Fruit fly (Drosophila melanogaster) whole organism, embryonic: ENCODE results near the gene kud.

Experiments
- CG10366 ChIP-seq: fragments of 200-800 bp; sonication (Bioruptor generic); IDR thresholded peaks from 2 replicates; pipeline ENCODE4 v1.3.6; 2022; ENCODE audit warnings: missing biosample characterization, missing genetic modification characterization
- CG10979 ChIP-seq: fragments of 200-800 bp; sonication (Bioruptor generic); optimal IDR thresholded peaks from 2 replicates; lab custom pipeline; 2018; ENCODE audit warnings: missing biosample characterization, mild to moderate bottlenecking, missing genetic modification characterization, moderate library complexity
- CG11504 ChIP-seq: fragments of 200-800 bp; sonication (Bioruptor generic); optimal IDR thresholded peaks from 3 replicates; lab custom pipeline; 2019; ENCODE audit warnings: missing biosample characterization, mild to moderate bottlenecking, missing genetic modification characterization, moderate library complexity
- CG12769 ChIP-seq: fragments of 200-800 bp; sonication (Bioruptor generic); optimal IDR thresholded peaks from 2 replicates; lab custom pipeline; 2019; ENCODE audit warnings: missing biosample characterization, mild to moderate bottlenecking, missing genetic modification characterization, moderate library complexity
- CG14667 ChIP-seq: fragments of 200-800 bp; sonication (Bioruptor generic); IDR thresholded peaks from 2 replicates; pipeline ENCODE4 v1.3.6; 2022; ENCODE audit warnings: missing biosample characterization, missing genetic modification characterization
- CG15011 ChIP-seq: fragments of 200-800 bp; sonication (Bioruptor generic); optimal IDR thresholded peaks from 3 replicates; lab custom pipeline; 2018; ENCODE audit warnings: missing biosample characterization, mild to moderate bottlenecking, missing genetic modification characterization
- CG17568 ChIP-seq: fragments of 200-800 bp; sonication (Bioruptor generic); optimal IDR thresholded peaks from 2 replicates; lab custom pipeline; 2018; ENCODE audit warnings: missing biosample characterization, mild to moderate bottlenecking, missing genetic modification characterization, moderate library complexity
- CG2120 ChIP-seq: fragments of 200-800 bp; sonication (Bioruptor generic); optimal IDR thresholded peaks from 3 replicates; lab custom pipeline; 2016; ENCODE audit warnings: missing biosample characterization, missing genetic modification characterization
- CG2678 ChIP-seq: fragments of 200-800 bp; sonication (Bioruptor generic); optimal IDR thresholded peaks from 3 replicates; lab custom pipeline; 2019; ENCODE audit warnings: missing biosample characterization, mild to moderate bottlenecking, missing genetic modification characterization, moderate library complexity
- CG2889 ChIP-seq: fragments of 200-800 bp; sonication (Bioruptor generic); IDR thresholded peaks from 3 replicates; pipeline ENCODE4 v1.3.6; 2022; ENCODE audit warnings: missing biosample characterization, missing genetic modification characterization
- CG32532 ChIP-seq: fragments of 200-800 bp; sonication (Bioruptor generic); IDR thresholded peaks from 2 replicates; pipeline ENCODE4 v1.3.6; 2022; ENCODE audit warnings: missing biosample characterization, missing genetic modification characterization
- CG32767 ChIP-seq: fragments of 200-800 bp; sonication (Bioruptor generic); IDR thresholded peaks from 2 replicates; pipeline ENCODE4 v1.3.6; 2022; ENCODE audit warnings: missing biosample characterization, missing genetic modification characterization
- CG4328 ChIP-seq: fragments of 200-800 bp; sonication (Bioruptor generic); optimal IDR thresholded peaks from 3 replicates; lab custom pipeline; 2017; ENCODE audit warnings: missing biosample characterization, missing genetic modification reagents, missing genetic modification characterization
- CG7963 ChIP-seq: fragments of 200-800 bp; sonication (Bioruptor generic); IDR thresholded peaks from 3 replicates; pipeline ENCODE4 v1.3.6; 2022; ENCODE audit warnings: missing biosample characterization, missing genetic modification characterization; ENCODE audit not compliant: partially characterized antibody
- CG7987 ChIP-seq: fragments of 200-800 bp; sonication (Bioruptor generic); optimal IDR thresholded peaks from 2 replicates; lab custom pipeline; 2018; ENCODE audit warnings: missing biosample characterization, mild to moderate bottlenecking, missing genetic modification characterization, moderate library complexity
- CG8290 ChIP-seq, 3 experiments: fragments of 200-800 bp; sonication (Bioruptor generic); optimal IDR thresholded peaks; 2 replicates each; lab custom pipeline; 2016 to 2019; ENCODE audit warnings: missing biosample characterization in 3 of 3, missing genetic modification characterization in 3 of 3, mild to moderate bottlenecking in 2 of 3, moderate library complexity in 1 of 3
- CG8359 ChIP-seq: fragments of 200-800 bp; sonication (Bioruptor generic); optimal IDR thresholded peaks from 2 replicates; lab custom pipeline; 2017; ENCODE audit warnings: missing biosample characterization, mild to moderate bottlenecking, missing genetic modification characterization, borderline replicate concordance
- CG8388 ChIP-seq: fragments of 200-800 bp; sonication (Bioruptor generic); optimal IDR thresholded peaks from 2 replicates; lab custom pipeline; 2019; ENCODE audit warnings: missing biosample characterization, mild to moderate bottlenecking, missing genetic modification characterization, moderate library complexity
- CG9932 ChIP-seq: fragments of 200-800 bp; sonication (Bioruptor generic); IDR thresholded peaks from 2 replicates; pipeline ENCODE4 v1.3.6; 2022; ENCODE audit warnings: missing biosample characterization, missing genetic modification characterization
- D19B ChIP-seq: fragments of 200-800 bp; sonication (Bioruptor generic); optimal IDR thresholded peaks from 2 replicates; lab custom pipeline; 2017; ENCODE audit warnings: missing biosample characterization, mild to moderate bottlenecking, missing genetic modification characterization
- Gsc ChIP-seq: fragments of 200-800 bp; sonication (Bioruptor generic); IDR thresholded peaks from 2 replicates; pipeline ENCODE4 v1.3.6; 2022; ENCODE audit warnings: missing biosample characterization, missing genetic modification characterization
- HLHmδ ChIP-seq: fragments of 200-800 bp; sonication (Bioruptor generic); optimal IDR thresholded peaks from 2 replicates; lab custom pipeline; 2018; ENCODE audit warnings: missing biosample characterization, mild to moderate bottlenecking, missing genetic modification characterization, moderate library complexity
- Hr39 ChIP-seq: fragments of >200 bp; optimal IDR thresholded peaks from 2 replicates; lab custom pipeline; 2017
- Med ChIP-seq: fragments of 200-800 bp; sonication (Bioruptor generic); peaks from one replicate; lab custom pipeline; 2016; ENCODE audit warnings: missing biosample characterization, missing genetic modification characterization, mild to moderate bottlenecking, inconsistent platforms, moderate library complexity
- Rfx ChIP-seq: fragments of 200-800 bp; sonication (Bioruptor generic); IDR thresholded peaks from 2 replicates; pipeline ENCODE4 v1.3.6; 2022; ENCODE audit warnings: missing biosample characterization, missing genetic modification characterization
- Sry-β ChIP-seq: fragments of 200-800 bp; sonication (Bioruptor generic); optimal IDR thresholded peaks from 2 replicates; lab custom pipeline; 2018; ENCODE audit warnings: missing biosample characterization, mild to moderate bottlenecking, missing genetic modification characterization, moderate library complexity
- abd-A ChIP-seq: fragments of 200-800 bp; sonication (Bioruptor generic); optimal IDR thresholded peaks from 3 replicates; lab custom pipeline; 2019; ENCODE audit warnings: missing biosample characterization, mild to moderate bottlenecking, missing genetic modification characterization, moderate library complexity
- ac ChIP-seq: fragments of 200-800 bp; sonication (Bioruptor generic); optimal IDR thresholded peaks from 3 replicates; lab custom pipeline; 2017; ENCODE audit warnings: missing biosample characterization, mild to moderate bottlenecking, missing genetic modification characterization
- ase ChIP-seq: fragments of 200-800 bp; sonication (Bioruptor generic); IDR thresholded peaks from 3 replicates; pipeline ENCODE4 v1.3.6; 2022; ENCODE audit warnings: missing biosample characterization, missing genetic modification characterization
- bab2 ChIP-seq: fragments of 200-800 bp; sonication (Bioruptor generic); optimal IDR thresholded peaks from 2 replicates; lab custom pipeline; 2016; ENCODE audit warnings: missing biosample characterization, missing genetic modification characterization
- bigmax ChIP-seq: fragments of 200-800 bp; sonication (Bioruptor generic); optimal IDR thresholded peaks from 2 replicates; lab custom pipeline; 2018; ENCODE audit warnings: missing biosample characterization, mild to moderate bottlenecking, missing genetic modification characterization
- cad ChIP-seq: fragments of >200 bp; optimal IDR thresholded peaks from 2 replicates; lab custom pipeline; 2017; ENCODE audit warnings: missing biosample characterization, missing genetic modification characterization
- chinmo ChIP-seq: fragments of 200-800 bp; sonication (Bioruptor generic); IDR thresholded peaks from 4 replicates; pipeline ENCODE4 v1.3.6; 2022; ENCODE audit warnings: missing biosample characterization, missing genetic modification characterization; ENCODE audit not compliant: partially characterized antibody
- crol ChIP-seq: fragments of 200-800 bp; sonication (Bioruptor generic); IDR thresholded peaks from 2 replicates; pipeline ENCODE4 v1.3.6; 2022; ENCODE audit warnings: missing biosample characterization, missing genetic modification characterization
- dmrt99B ChIP-seq: fragments of 200-800 bp; sonication (Bioruptor generic); optimal IDR thresholded peaks from 2 replicates; lab custom pipeline; 2018; ENCODE audit warnings: missing biosample characterization, mild to moderate bottlenecking, missing genetic modification characterization, moderate library complexity
- fd3F ChIP-seq: fragments of 200-800 bp; sonication (Bioruptor generic); optimal IDR thresholded peaks from 2 replicates; lab custom pipeline; 2018; ENCODE audit warnings: missing biosample characterization, mild to moderate bottlenecking, missing genetic modification characterization, moderate library complexity
- grau ChIP-seq: fragments of 200-800 bp; optimal IDR thresholded peaks from 3 replicates; lab custom pipeline; 2019; ENCODE audit warnings: missing biosample characterization, mild to moderate bottlenecking, missing genetic modification characterization, moderate library complexity
- jumu ChIP-seq: fragments of 200-800 bp; sonication (Bioruptor generic); optimal IDR thresholded peaks from 3 replicates; lab custom pipeline; 2016; ENCODE audit warnings: missing biosample characterization, missing genetic modification characterization
- lab ChIP-seq: fragments of 200-800 bp; sonication (Bioruptor generic); optimal IDR thresholded peaks from 3 replicates; lab custom pipeline; 2017; ENCODE audit warnings: missing biosample characterization, missing genetic modification characterization, mild to moderate bottlenecking, moderate library complexity, missing genetic modification reagents
- lmd ChIP-seq: fragments of 200-800 bp; sonication (Bioruptor generic); IDR thresholded peaks from 2 replicates; pipeline ENCODE4 v1.3.6; 2022; ENCODE audit warnings: missing biosample characterization, missing genetic modification characterization
- lola ChIP-seq, 3 experiments: fragments of >200 bp in 2 of 3; fragments of 200-800 bp in 1 of 3; sonication (Bioruptor generic) in 1 of 3; optimal IDR thresholded peaks; 2 replicates each; lab custom pipeline; 2017 to 2019; ENCODE audit warnings: missing biosample characterization in 3 of 3, missing genetic modification characterization in 3 of 3, mild to moderate bottlenecking in 1 of 3, moderate library complexity in 1 of 3
- nmo ChIP-seq: fragments of 200-800 bp; sonication (Bioruptor generic); optimal IDR thresholded peaks from 2 replicates; lab custom pipeline; 2018; ENCODE audit warnings: missing biosample characterization, mild to moderate bottlenecking, missing genetic modification characterization, moderate library complexity
- oc ChIP-seq: fragments of 200-800 bp; sonication (Bioruptor generic); optimal IDR thresholded peaks from 2 replicates; lab custom pipeline; 2018; ENCODE audit warnings: missing biosample characterization, mild to moderate bottlenecking, missing genetic modification characterization, moderate library complexity
- phol ChIP-seq: fragments of 200-800 bp; sonication (Bioruptor generic); optimal IDR thresholded peaks from 3 replicates; lab custom pipeline; 2018; ENCODE audit warnings: missing biosample characterization, mild to moderate bottlenecking, missing genetic modification characterization, moderate library complexity
- scrt ChIP-seq: fragments of 200-800 bp; sonication (Bioruptor generic); optimal IDR thresholded peaks from 2 replicates; lab custom pipeline; 2018; ENCODE audit warnings: missing biosample characterization, mild to moderate bottlenecking, missing genetic modification characterization, moderate library complexity
- sima ChIP-seq: fragments of 200-800 bp; sonication (Bioruptor generic); optimal IDR thresholded peaks from 2 replicates; lab custom pipeline; 2016; ENCODE audit warnings: missing biosample characterization, missing genetic modification characterization
- slbo ChIP-seq: fragments of 200-800 bp; sonication (Bioruptor generic); IDR thresholded peaks from 2 replicates; pipeline ENCODE4 v1.3.6; 2022; ENCODE audit warnings: missing biosample characterization, missing genetic modification characterization
- unc-4 ChIP-seq: fragments of 200-800 bp; sonication (Bioruptor generic); IDR thresholded peaks from 2 replicates; pipeline ENCODE4 v1.3.6; 2022; ENCODE audit warnings: missing biosample characterization, missing genetic modification characterization; ENCODE audit not compliant: partially characterized antibody
- vnd ChIP-seq: fragments of 200-800 bp; sonication (Bioruptor generic); IDR thresholded peaks from 3 replicates; pipeline ENCODE4 v1.3.6; 2022; ENCODE audit warnings: missing biosample characterization, missing genetic modification characterization; ENCODE audit not compliant: partially characterized antibody

The kud gene

DNA sequence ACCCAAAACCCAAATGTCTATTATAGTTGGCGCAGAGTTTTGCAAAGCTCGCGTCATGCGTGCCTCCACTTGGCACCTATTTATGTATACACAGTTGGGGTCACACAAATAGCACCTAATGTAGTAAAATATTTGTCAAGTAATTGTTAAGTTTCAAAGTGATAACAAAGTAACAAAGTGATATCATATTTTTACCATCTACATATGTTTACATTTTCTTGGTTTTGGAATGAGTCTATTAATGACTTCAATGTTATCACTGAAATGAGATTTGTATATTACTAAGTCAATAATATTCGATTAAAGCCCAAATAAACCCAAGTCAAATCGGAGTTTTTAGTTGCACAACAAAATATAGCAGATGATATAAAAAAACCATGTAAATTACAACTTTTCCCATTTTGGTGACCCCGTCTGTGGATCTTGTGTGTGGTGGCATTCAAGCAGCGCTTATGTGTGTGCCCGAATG lies 27.7 kb upstream of the kud start (continued):
- no peak for TF ChIP-seq Gsc (GFP tag; lab: Robert Waterston, UW)
- TF ChIP-seq CG14667 (GFP tag; lab: Robert Waterston, UW) = peak; percentile 33; the same call in 1 of the 2 replicates
- TF ChIP-seq sima (GFP tag; lab: Kevin White, UChicago) = no peak
- no peak for TF ChIP-seq unc-4 (GFP tag; lab: Robert Waterston, UW)
- no peak for TF ChIP-seq CG32767 (GFP tag; lab: Robert Waterston, UW)
- TF ChIP-seq ac (GFP tag; lab: Kevin White, UChicago) = no peak
- TF ChIP-seq CG2120 (GFP tag; lab: Kevin White, UChicago) = peak; percentile 80
- TF ChIP-seq Med (GFP tag; lab: Kevin White, UChicago) = peak; percentile 84
- no peak for TF ChIP-seq Sry-β (GFP tag; lab: Kevin White, UChicago)
- TF ChIP-seq scrt (GFP tag; lab: Kevin White, UChicago) = peak; percentile 54
- TF ChIP-seq CG2678 = peak; percentile 91
- peak in 1 of 3 experiments; percentile 54 for TF ChIP-seq lola (GFP tag; optimal IDR thresholded peaks at IDR 0.05; lab: Kevin White, UChicago)
- no peak for TF ChIP-seq CG4328 (GFP tag; lab: Kevin White, UChicago)
- peak; percentile 70 for TF ChIP-seq CG10979
- peak; percentile 42 for TF ChIP-seq CG8359 (GFP tag; lab: Kevin White, UChicago)
- peak; percentile 70 for TF ChIP-seq CG8388 (GFP tag; lab: Kevin White, UChicago)
- TF ChIP-seq grau (tag; lab: Kevin White, UChicago) = peak; percentile 81
- peak; percentile 27 for TF ChIP-seq CG7987 (GFP tag; lab: Kevin White, UChicago)
- peak; percentile 63 for TF ChIP-seq CG12769 (tag; lab: Kevin White, UChicago)
- TF ChIP-seq vnd (GFP tag; lab: Robert Waterston, UW) = no peak
- no peak for TF ChIP-seq bigmax (GFP tag; lab: Kevin White, UChicago)
- peak; percentile 41 for TF ChIP-seq fd3F (GFP tag; lab: Kevin White, UChicago)
- no peak for TF ChIP-seq crol
- peak; percentile 10 for TF ChIP-seq jumu (GFP tag; lab: Kevin White, UChicago)
- peak; percentile 87 for TF ChIP-seq dmrt99B
- no peak for TF ChIP-seq HLHmδ (GFP tag; lab: Kevin White, UChicago)
- TF ChIP-seq CG11504 (tag; lab: Kevin White, UChicago) = peak; percentile 87
- TF ChIP-seq CG15011 (GFP tag; lab: Kevin White, UChicago) = peak; percentile 63
- no peak; the same call in none of the 2 replicates for TF ChIP-seq slbo (GFP tag; lab: Robert Waterston, UW)
- TF ChIP-seq lmd = peak; percentile 65
- peak; percentile 1 for TF ChIP-seq D19B (GFP tag; lab: Kevin White, UChicago)
- TF ChIP-seq ase = no peak
- no peak for TF ChIP-seq Hr39 (lab: Kevin White, UChicago)
- TF ChIP-seq lab (GFP tag; lab: Kevin White, UChicago) = peak; percentile 78
- TF ChIP-seq CG17568 (GFP tag; lab: Kevin White, UChicago) = peak; percentile 69
- TF ChIP-seq nmo (GFP tag; lab: Kevin White, UChicago) = peak; percentile 77
- TF ChIP-seq cad = no peak
- peak; percentile 15 for TF ChIP-seq bab2
- no peak for TF ChIP-seq CG2889

DNA sequence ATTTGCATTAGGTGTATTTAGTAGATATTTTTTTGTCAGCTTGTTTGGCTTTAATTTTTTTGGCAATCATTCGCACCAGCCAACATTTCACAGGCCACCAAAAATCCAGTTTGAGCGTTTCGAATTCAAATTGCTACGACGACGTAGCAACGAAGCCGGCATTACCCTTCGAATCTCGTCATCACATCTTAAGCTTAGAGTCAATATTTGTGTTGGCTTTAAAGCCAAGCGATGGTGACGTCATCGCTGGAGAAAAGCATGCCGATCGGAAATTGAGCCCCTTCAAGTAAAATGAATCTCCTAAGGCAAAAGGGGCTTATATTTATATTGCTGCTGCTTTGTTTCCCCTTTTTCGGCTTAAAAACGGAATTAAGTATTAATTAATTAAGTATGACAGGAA lies 26.8 kb upstream of the kud start:
- TF ChIP-seq Med (GFP tag; lab: Kevin White, UChicago) (peak; percentile 53), Rfx (GFP tag; lab: Robert Waterston, UW) (peak; percentile 36), CG32532 (GFP tag; lab: Robert Waterston, UW) (0 out of 2 replicates have a peak, but pooled peaks have one; percentile 8), CG9932 (0 out of 2 replicates have a peak, but pooled peaks have one; percentile 8), CG10366 (GFP tag; lab: Robert Waterston, UW) (no peak), CG8290 (GFP tag; optimal IDR thresholded peaks at IDR 0.05; lab: Kevin White, UChicago) (no peak), CG8290 (tag; optimal IDR thresholded peaks at IDR 0.05; lab: Kevin White, UChicago) (peak in 1 of 2 experiments; percentile 13), CG7963 (GFP tag; lab: Robert Waterston, UW) (no peak), phol (no peak), oc (tag; lab: Kevin White, UChicago) (peak; percentile 34), abd-A (tag; lab: Kevin White, UChicago) (no peak), lab (GFP tag; lab: Kevin White, UChicago) (peak; percentile 51), chinmo (GFP tag; lab: Robert Waterston, UW) (0 out of 4 replicates have a peak, but pooled peaks have one; percentile 46), slbo (GFP tag; lab: Robert Waterston, UW) (peak; percentile 22; the same call in 1 of the 2 replicates), CG2120 (GFP tag; lab: Kevin White, UChicago) (peak; percentile 38)
